Worm (Caenorhabditis elegans) whole organism, L2 larva: ENCODE results near the gene oig-5.

Source experiments
- C34F6.9 ChIP-seq: fragments of 150-350 bp; optimal IDR thresholded peaks from 2 replicates; lab custom pipeline; 2014; ENCODE audit warnings: missing biosample characterization, missing genetic modification characterization
- F13H6.1 ChIP-seq: sonication (generic microtip); optimal IDR thresholded peaks from 2 replicates; lab custom pipeline; 2016; ENCODE audit warnings: missing genetic modification characterization, missing compliant biosample characterization
- R02D3.7 ChIP-seq: fragments of 150-350 bp; optimal IDR thresholded peaks from 2 replicates; lab custom pipeline; 2014; ENCODE audit warnings: missing biosample characterization, missing genetic modification characterization
- Y55F3AM.14 ChIP-seq: fragments of 200-800 bp; sonication (Bioruptor generic); optimal IDR thresholded peaks from 2 replicates; lab custom pipeline; 2018; ENCODE audit warnings: mild to moderate bottlenecking, missing genetic modification characterization, missing compliant biosample characterization
- ZK546.5 ChIP-seq: sonication (generic microtip); optimal IDR thresholded peaks from 2 replicates; lab custom pipeline; 2017; ENCODE audit warnings: missing biosample characterization, missing genetic modification characterization
- alr-1 ChIP-seq: fragments of 150-350 bp; optimal IDR thresholded peaks from 2 replicates; lab custom pipeline; 2014; ENCODE audit warnings: missing biosample characterization, missing genetic modification characterization
- aly-2 ChIP-seq: fragments of 150-350 bp; optimal IDR thresholded peaks from 2 replicates; lab custom pipeline; 2014; ENCODE audit warnings: missing biosample characterization, missing genetic modification characterization
- ama-1 ChIP-seq: fragments of 150-350 bp; optimal IDR thresholded peaks from 2 replicates; lab custom pipeline; 2018; ENCODE audit warnings: inconsistent platforms
- blmp-1 ChIP-seq: sonication (generic microtip); optimal IDR thresholded peaks from 2 replicates; lab custom pipeline; 2017; ENCODE audit warnings: missing genetic modification characterization, mild to moderate bottlenecking, missing compliant biosample characterization, antibody characterized with exemption, moderate library complexity; ENCODE audit not compliant: insufficient read depth
- ceh-16 ChIP-seq: fragments of 150-350 bp; optimal IDR thresholded peaks from 2 replicates; lab custom pipeline; 2014; ENCODE audit warnings: missing biosample characterization, missing genetic modification characterization
- ceh-82 ChIP-seq: fragments of 150-350 bp; optimal IDR thresholded peaks from 2 replicates; lab custom pipeline; 2014; ENCODE audit warnings: missing biosample characterization, missing genetic modification characterization
- crh-2 ChIP-seq: sonication (generic microtip); optimal IDR thresholded peaks from 2 replicates; lab custom pipeline; 2017; ENCODE audit warnings: missing biosample characterization, missing genetic modification characterization
- dmd-4 ChIP-seq: sonication (generic microtip); optimal IDR thresholded peaks from 2 replicates; lab custom pipeline; 2017; ENCODE audit warnings: missing biosample characterization, missing genetic modification characterization
- egl-27 ChIP-seq: sonication (generic microtip); optimal IDR thresholded peaks from 3 replicates; lab custom pipeline; 2017; ENCODE audit warnings: missing biosample characterization, missing genetic modification reagents, missing genetic modification characterization
- elt-1 ChIP-seq: fragments of 150-350 bp; optimal IDR thresholded peaks from 2 replicates; lab custom pipeline; 2014; ENCODE audit warnings: missing biosample characterization, missing genetic modification characterization
- elt-3 ChIP-seq: sonication (generic microtip); optimal IDR thresholded peaks from 2 replicates; lab custom pipeline; 2017; ENCODE audit warnings: missing biosample characterization, missing genetic modification characterization
- fos-1 ChIP-seq: fragments of 150-350 bp; optimal IDR thresholded peaks from 2 replicates; lab custom pipeline; 2014; ENCODE audit warnings: missing biosample characterization, missing genetic modification characterization
- gmeb-1 ChIP-seq: fragments of 150-350 bp; optimal IDR thresholded peaks from 2 replicates; lab custom pipeline; 2014; ENCODE audit warnings: missing biosample characterization, missing genetic modification characterization
- lin-11 ChIP-seq: fragments of 150-350 bp; sonication (generic microtip); optimal IDR thresholded peaks from 2 replicates; lab custom pipeline; 2014; ENCODE audit warnings: missing biosample characterization, missing genetic modification characterization, inconsistent platforms, mixed read lengths
- lin-39 ChIP-seq: fragments of 150-350 bp; optimal IDR thresholded peaks from 2 replicates; lab custom pipeline; 2014; ENCODE audit warnings: missing biosample characterization, missing genetic modification reagents, missing genetic modification characterization
- lsy-2 ChIP-seq, 2 experiments: fragments of 150-350 bp in 1 of 2; sonication (generic microtip) in 1 of 2; optimal IDR thresholded peaks; 2 replicates each; lab custom pipeline; 2014 to 2017; ENCODE audit warnings: missing biosample characterization in 2 of 2, missing genetic modification characterization in 2 of 2
- mab-5 ChIP-seq: fragments of 150-350 bp; optimal IDR thresholded peaks from 2 replicates; lab custom pipeline; 2014; ENCODE audit warnings: missing biosample characterization, missing genetic modification characterization
- mbf-1 ChIP-seq: sonication (generic microtip); optimal IDR thresholded peaks from 2 replicates; lab custom pipeline; 2017; ENCODE audit warnings: missing biosample characterization, missing genetic modification characterization
- mdl-1 ChIP-seq, 2 experiments: fragments of 150-350 bp in 1 of 2; sonication (generic microtip) in 1 of 2; optimal IDR thresholded peaks; 2 replicates each; lab custom pipeline; 2017; ENCODE audit warnings: missing biosample characterization in 2 of 2, missing genetic modification characterization in 2 of 2
- nhr-10 ChIP-seq: sonication (generic microtip); optimal IDR thresholded peaks from 2 replicates; lab custom pipeline; 2017; ENCODE audit warnings: missing biosample characterization, missing genetic modification characterization
- nhr-11 ChIP-seq: fragments of 150-350 bp; optimal IDR thresholded peaks from 2 replicates; lab custom pipeline; 2014; ENCODE audit warnings: missing biosample characterization, missing genetic modification characterization
- nhr-12 ChIP-seq: fragments of 150-350 bp; optimal IDR thresholded peaks from 2 replicates; lab custom pipeline; 2014; ENCODE audit warnings: missing biosample characterization, missing genetic modification characterization
- nhr-129 ChIP-seq: fragments of 150-350 bp; optimal IDR thresholded peaks from 2 replicates; lab custom pipeline; 2014; ENCODE audit warnings: missing biosample characterization, missing genetic modification characterization
- nhr-21 ChIP-seq: fragments of 150-350 bp; optimal IDR thresholded peaks from 2 replicates; lab custom pipeline; 2014; ENCODE audit warnings: missing biosample characterization, missing genetic modification characterization
- nhr-23 ChIP-seq: fragments of 150-350 bp; optimal IDR thresholded peaks from 2 replicates; lab custom pipeline; 2014; ENCODE audit warnings: missing biosample characterization, missing genetic modification reagents, missing genetic modification characterization
- nhr-237 ChIP-seq: fragments of 150-350 bp; optimal IDR thresholded peaks from 2 replicates; lab custom pipeline; 2014; ENCODE audit warnings: missing biosample characterization, missing genetic modification characterization
- nhr-25 ChIP-seq: fragments of 150-350 bp; sonication (generic microtip); optimal IDR thresholded peaks from 3 replicates; lab custom pipeline; 2014; ENCODE audit warnings: missing biosample characterization, missing genetic modification characterization
- nhr-6 ChIP-seq: fragments of 150-350 bp; optimal IDR thresholded peaks from 2 replicates; lab custom pipeline; 2014; ENCODE audit warnings: missing biosample characterization, missing genetic modification characterization
- nhr-77 ChIP-seq: fragments of 150-350 bp; optimal IDR thresholded peaks from 2 replicates; lab custom pipeline; 2014; ENCODE audit warnings: missing biosample characterization, missing genetic modification characterization
- peb-1 ChIP-seq: fragments of 150-350 bp; optimal IDR thresholded peaks from 2 replicates; lab custom pipeline; 2014; ENCODE audit warnings: missing biosample characterization, missing genetic modification characterization
- sem-4 ChIP-seq: fragments of 150-350 bp; optimal IDR thresholded peaks from 2 replicates; lab custom pipeline; 2014; ENCODE audit warnings: missing biosample characterization, missing genetic modification reagents, missing genetic modification characterization
- skn-1 ChIP-seq: sonication (generic microtip); optimal IDR thresholded peaks from 2 replicates; lab custom pipeline; 2017; ENCODE audit warnings: missing biosample characterization, missing genetic modification characterization
- sma-3 ChIP-seq: sonication (generic microtip); optimal IDR thresholded peaks from 2 replicates; lab custom pipeline; 2016; ENCODE audit warnings: missing genetic modification reagents, missing genetic modification characterization, missing compliant biosample characterization
- sma-9 ChIP-seq, 2 experiments: fragments of 150-350 bp in 1 of 2; sonication (generic microtip) in 1 of 2; optimal IDR thresholded peaks; 2 replicates each; lab custom pipeline; 2014 to 2016; ENCODE audit warnings: missing genetic modification characterization in 2 of 2, mild to moderate bottlenecking in 1 of 2, missing biosample characterization in 1 of 2, missing compliant biosample characterization in 1 of 2, missing genetic modification reagents in 1 of 2, moderate library complexity in 1 of 2
- snpc-4 ChIP-seq: fragments of 150-350 bp; optimal IDR thresholded peaks from 2 replicates; lab custom pipeline; 2014; ENCODE audit warnings: missing biosample characterization, missing genetic modification characterization
- unc-39 ChIP-seq: fragments of 150-350 bp; optimal IDR thresholded peaks from 2 replicates; lab custom pipeline; 2014; ENCODE audit warnings: missing biosample characterization, missing genetic modification characterization
- unc-55 ChIP-seq: fragments of 150-350 bp; sonication (generic microtip); optimal IDR thresholded peaks from 3 replicates; lab custom pipeline; 2014; ENCODE audit warnings: missing biosample characterization, missing genetic modification reagents, missing genetic modification characterization
- unc-62 ChIP-seq: fragments of 150-350 bp; optimal IDR thresholded peaks from 2 replicates; lab custom pipeline; 2014; ENCODE audit warnings: missing biosample characterization, missing genetic modification reagents, missing genetic modification characterization
- zag-1 ChIP-seq: fragments of 150-350 bp; optimal IDR thresholded peaks from 2 replicates; lab custom pipeline; 2014; ENCODE audit warnings: missing biosample characterization, missing genetic modification characterization
- ztf-1 ChIP-seq: fragments of 200-800 bp; sonication (Bioruptor generic); conservative IDR thresholded peaks from 2 replicates; pipeline ENCODE4 v1.3.6; 2022; ENCODE audit warnings: missing genetic modification characterization, missing compliant biosample characterization
- ztf-11 ChIP-seq: sonication (generic microtip); optimal IDR thresholded peaks from 2 replicates; lab custom pipeline; 2017; ENCODE audit warnings: missing biosample characterization, missing genetic modification characterization
- ztf-4 ChIP-seq: fragments of 150-350 bp; optimal IDR thresholded peaks from 2 replicates; lab custom pipeline; 2014; ENCODE audit warnings: missing biosample characterization, missing genetic modification characterization

The oig-5 gene

DNA sequence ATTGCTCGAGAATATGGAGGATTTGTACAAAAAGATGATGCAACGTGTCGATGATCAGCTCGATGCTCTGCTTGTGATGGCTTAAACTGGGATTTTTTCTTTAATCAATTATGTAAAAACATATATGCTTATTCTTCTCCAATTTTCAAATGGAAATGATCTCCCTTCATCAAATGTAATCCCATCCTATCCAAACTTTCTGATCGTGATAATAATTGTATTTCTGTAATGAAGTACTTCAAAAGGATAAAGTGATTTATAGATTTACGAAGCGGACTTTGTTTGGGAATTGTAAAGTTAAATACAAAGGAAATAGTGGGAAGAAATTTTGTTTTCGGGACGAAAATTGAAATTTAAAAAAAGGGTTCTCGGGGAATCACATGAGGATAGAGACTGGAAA lies 16.4 kb upstream of the oig-5 start:
- TF ChIP-seq R02D3.7 (tag; lab: Kevin White, UChicago), result no peak
- peak in 1 of 2 experiments; percentile 13 for TF ChIP-seq lsy-2 (tag; optimal IDR thresholded peaks at IDR 0.05; lab: Kevin White, UChicago)
- TF ChIP-seq ama-1 (lab: Kevin White, UChicago), result peak; percentile 18

DNA sequence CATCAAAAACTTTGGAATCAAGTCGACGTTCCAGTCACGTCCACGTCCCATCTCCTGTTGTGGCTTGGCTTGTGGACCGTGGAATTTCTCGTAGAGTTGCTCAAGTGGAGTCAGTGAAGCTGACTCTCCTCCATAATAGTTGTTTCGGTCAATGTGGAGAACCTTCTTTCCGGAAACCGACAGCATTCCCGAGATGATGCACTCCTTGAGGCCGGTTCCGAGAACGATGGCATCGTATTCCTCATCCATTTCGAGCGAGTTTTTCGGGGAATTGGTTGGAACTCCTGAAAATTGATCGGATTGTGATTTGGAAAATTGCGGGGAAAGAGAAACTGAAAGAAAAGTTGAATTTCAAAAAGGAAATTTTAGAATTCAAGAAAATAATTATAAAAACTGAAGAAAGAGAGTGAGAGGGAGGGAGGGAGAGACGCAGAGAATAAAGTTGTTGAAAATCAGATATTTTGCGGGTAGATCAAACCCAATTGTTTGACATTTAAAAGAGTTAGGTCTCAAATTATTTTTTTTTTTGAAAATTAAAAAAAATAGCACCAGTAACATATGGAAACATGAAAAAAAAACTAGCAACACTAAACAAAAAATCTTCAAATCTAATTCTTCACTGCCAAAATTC lies 14.3 kb upstream of the oig-5 start, which contains the start of gene gdi-1:
Gene gdi-1, minus strand, starts transcription at position 286 of the 631 bp plus-strand sequence.
- TF ChIP-seq nhr-77 (tag; lab: Kevin White, UChicago) (no peak), lsy-2 (tag; optimal IDR thresholded peaks at IDR 0.05; lab: Kevin White, UChicago) (peak in 1 of 2 experiments; percentile 33), ama-1 (lab: Kevin White, UChicago) (peak; percentile 45)

DNA sequence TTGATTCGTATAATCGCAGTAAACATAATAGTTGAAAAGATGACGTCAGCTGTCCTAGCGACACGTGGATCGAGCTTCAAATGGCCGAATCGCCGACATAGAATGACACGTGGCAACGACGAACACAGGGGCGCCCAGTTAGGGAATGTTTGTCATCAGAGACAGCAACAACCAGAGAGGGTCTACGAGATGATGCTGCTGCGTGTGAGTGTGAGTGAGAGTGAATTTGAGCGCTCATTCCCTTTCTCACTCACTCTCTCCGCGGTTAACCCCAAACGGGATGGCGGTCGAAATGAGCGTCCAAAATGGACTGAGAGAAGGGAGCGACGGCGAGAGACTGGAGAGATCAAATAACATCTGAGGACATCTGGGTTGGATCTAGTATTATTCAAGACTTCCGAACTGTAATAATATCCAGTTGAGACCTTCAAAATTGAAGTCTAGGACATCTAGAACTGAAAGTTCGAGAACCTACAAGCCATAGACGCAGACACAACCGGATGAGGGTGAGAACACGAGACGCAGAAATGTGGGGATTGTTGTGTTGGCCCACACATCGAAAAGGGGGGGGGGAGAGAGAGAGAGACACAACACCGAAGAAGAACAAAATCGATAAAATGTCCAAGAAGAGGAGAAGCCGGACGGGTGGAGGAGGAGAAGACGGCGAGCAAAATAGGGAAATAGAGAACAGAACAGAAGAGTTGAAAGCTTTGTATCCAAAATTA lies 12.9 kb upstream of the oig-5 start:
- TF ChIP-seq nhr-77 (tag; lab: Kevin White, UChicago) (no peak), nhr-12 (no peak), lsy-2 (tag; optimal IDR thresholded peaks at IDR 0.05; lab: Kevin White, UChicago) (peak; percentile 4 to 47), aly-2 (tag; lab: Kevin White, UChicago) (no peak), ztf-1 (GFP tag; lab: Robert Waterston, UW) (no peak), mab-5 (no peak), nhr-11 (tag; lab: Kevin White, UChicago) (no peak), ceh-82 (tag; lab: Kevin White, UChicago) (no peak), egl-27 (tag; lab: Kevin White, UChicago) (no peak), nhr-23 (tag; lab: Kevin White, UChicago) (no peak), nhr-237 (tag; lab: Kevin White, UChicago) (no peak), nhr-10 (tag; lab: Kevin White, UChicago) (no peak), elt-1 (tag; lab: Kevin White, UChicago) (no peak), ama-1 (lab: Kevin White, UChicago) (no peak), sma-3 (GFP tag; lab: Kevin White, UChicago) (peak; percentile 30), snpc-4 (tag; lab: Kevin White, UChicago) (peak; percentile 53), unc-55 (GFP tag; lab: Kevin White, UChicago) (peak; percentile 68), lin-11 (tag; lab: Kevin White, UChicago) (no peak), skn-1 (tag; lab: Kevin White, UChicago) (no peak), nhr-129 (peak; percentile 89), ZK546.5 (tag; lab: Kevin White, UChicago) (no peak), unc-62 (GFP tag; lab: Kevin White, UChicago) (no peak), elt-3 (no peak), mbf-1 (tag; lab: Kevin White, UChicago) (no peak), sem-4 (tag; lab: Kevin White, UChicago) (peak; percentile 38), F13H6.1 (tag; lab: Kevin White, UChicago) (peak; percentile 61), ceh-16 (tag; lab: Kevin White, UChicago) (peak; percentile 54), nhr-6 (no peak), crh-2 (tag; lab: Kevin White, UChicago) (peak; percentile 97), dmd-4 (tag; lab: Kevin White, UChicago) (no peak), ztf-4 (tag; lab: Kevin White, UChicago) (peak; percentile 46), peb-1 (tag; lab: Kevin White, UChicago) (no peak), Y55F3AM.14 (no peak), unc-39 (no peak), nhr-25 (tag; lab: Kevin White, UChicago) (peak; percentile 65), gmeb-1 (tag; lab: Kevin White, UChicago) (no peak), fos-1 (tag; lab: Kevin White, UChicago) (peak; percentile 50), zag-1 (tag; lab: Kevin White, UChicago) (no peak), C34F6.9 (tag; lab: Kevin White, UChicago) (peak; percentile 71), sma-9 (GFP tag; optimal IDR thresholded peaks at IDR 0.05; lab: Kevin White, UChicago) (peak; percentile 38), sma-9 (tag; optimal IDR thresholded peaks at IDR 0.05; lab: Kevin White, UChicago) (no peak), nhr-21 (tag; lab: Kevin White, UChicago) (peak; percentile 10), R02D3.7 (tag; lab: Kevin White, UChicago) (no peak), lin-39 (tag; lab: Kevin White, UChicago) (no peak), alr-1 (no peak), mdl-1 (tag; optimal IDR thresholded peaks at IDR 0.05; lab: Kevin White, UChicago) (peak; percentile 16 to 22), ztf-11 (tag; lab: Kevin White, UChicago) (no peak), blmp-1 (tag; lab: Kevin White, UChicago) (peak; percentile 96)
